Worm (Caenorhabditis elegans) whole organism, L1 larva: ENCODE data around the gene W03C9.6.
A peak's percentile ranks its signal among the peaks of the same experiment; 100 is the strongest.

ENCODE experiments used
- Y116A8C.19 ChIP-seq: sonication (generic microtip); optimal IDR thresholded peaks from 2 replicates; lab custom pipeline; 2016; ENCODE audit warnings: missing compliant biosample characterization, missing genetic modification characterization, borderline replicate concordance
- alr-1 ChIP-seq: fragments of 200-800 bp; sonication (Bioruptor generic); optimal IDR thresholded peaks from 2 replicates; lab custom pipeline; 2018; ENCODE audit warnings: borderline replicate concordance, mild to moderate bottlenecking, missing genetic modification characterization, missing compliant biosample characterization
- ceh-63 ChIP-seq: fragments of 200-800 bp; sonication (Bioruptor generic); optimal IDR thresholded peaks from 2 replicates; lab custom pipeline; 2018; ENCODE audit warnings: mild to moderate bottlenecking, missing genetic modification characterization, missing compliant biosample characterization
- ceh-90 ChIP-seq: sonication (generic microtip); optimal IDR thresholded peaks from 2 replicates; lab custom pipeline; 2016; ENCODE audit warnings: missing genetic modification characterization, missing compliant biosample characterization
- dpl-1 ChIP-seq, 3 experiments: fragments of 150-350 bp in 2 of 3; sonication (generic microtip) in 1 of 3; optimal IDR thresholded peaks; 2 replicates each; lab custom pipeline; 2014 to 2017; ENCODE audit warnings: missing biosample characterization in 3 of 3, missing genetic modification characterization in 3 of 3, missing genetic modification reagents in 3 of 3
- efl-1 ChIP-seq, 4 experiments: fragments of 150-350 bp; optimal IDR thresholded peaks in 3 of 4; peaks in 1 of 4; 1 replicate in 1 of 4; 2 replicates in 3 of 4; lab custom pipeline; 2014; ENCODE audit warnings: missing biosample characterization in 2 of 4, missing genetic modification characterization in 2 of 4, missing genetic modification reagents in 2 of 4
- efl-3 ChIP-seq: fragments of 200-800 bp; sonication (Bioruptor generic); optimal IDR thresholded peaks from 2 replicates; lab custom pipeline; 2018; ENCODE audit warnings: mild to moderate bottlenecking, missing genetic modification characterization, missing compliant biosample characterization
- elt-2 ChIP-seq: sonication (generic microtip); optimal IDR thresholded peaks from 2 replicates; lab custom pipeline; 2016; ENCODE audit warnings: missing genetic modification characterization, mild to moderate bottlenecking, inconsistent platforms, missing compliant biosample characterization, missing genetic modification reagents
- ets-5 ChIP-seq: fragments of 200-800 bp; sonication (Bioruptor generic); IDR thresholded peaks from 2 replicates; pipeline ENCODE4 v1.3.6; 2022; ENCODE audit warnings: missing genetic modification characterization, missing compliant biosample characterization
- fos-1 ChIP-seq: fragments of 150-350 bp; optimal IDR thresholded peaks from 2 replicates; lab custom pipeline; 2014; ENCODE audit warnings: missing biosample characterization, missing genetic modification characterization
- hlh-17 ChIP-seq: fragments of 200-800 bp; sonication (Bioruptor generic); optimal IDR thresholded peaks from 2 replicates; lab custom pipeline; 2018; ENCODE audit warnings: missing genetic modification characterization, mild to moderate bottlenecking, missing compliant biosample characterization, moderate library complexity, borderline replicate concordance
- hlh-4 ChIP-seq: sonication (generic microtip); optimal IDR thresholded peaks from 2 replicates; lab custom pipeline; 2016; ENCODE audit warnings: mild to moderate bottlenecking, missing genetic modification characterization, missing compliant biosample characterization
- hpl-2 ChIP-seq: fragments of 150-350 bp; optimal IDR thresholded peaks from 2 replicates; lab custom pipeline; 2014; ENCODE audit warnings: missing biosample characterization, missing genetic modification reagents, missing genetic modification characterization
- lin-14 ChIP-seq: fragments of 200-800 bp; sonication (Bioruptor generic); optimal IDR thresholded peaks from 2 replicates; lab custom pipeline; 2018; ENCODE audit warnings: mild to moderate bottlenecking, missing genetic modification characterization, moderate library complexity, missing compliant biosample characterization
- lin-15B ChIP-seq: fragments of 150-350 bp; sonication (generic microtip); optimal IDR thresholded peaks from 3 replicates; lab custom pipeline; 2014; ENCODE audit warnings: missing biosample characterization, missing genetic modification characterization
- nhr-11 ChIP-seq: fragments of 150-350 bp; optimal IDR thresholded peaks from 2 replicates; lab custom pipeline; 2014; ENCODE audit warnings: missing biosample characterization, missing genetic modification characterization
- nhr-12 ChIP-seq: sonication (generic microtip); optimal IDR thresholded peaks from 2 replicates; lab custom pipeline; 2017; ENCODE audit warnings: missing biosample characterization, missing genetic modification characterization
- nhr-28 ChIP-seq: fragments of 150-350 bp; optimal IDR thresholded peaks from 2 replicates; lab custom pipeline; 2014; ENCODE audit warnings: missing biosample characterization, missing genetic modification characterization
- nhr-47 ChIP-seq: sonication (generic microtip); optimal IDR thresholded peaks from 2 replicates; lab custom pipeline; 2016; ENCODE audit warnings: mild to moderate bottlenecking, missing genetic modification characterization, moderate library complexity, missing compliant biosample characterization
- nhr-71 ChIP-seq: sonication (generic microtip); optimal IDR thresholded peaks from 2 replicates; lab custom pipeline; 2016; ENCODE audit warnings: mild to moderate bottlenecking, missing genetic modification characterization, moderate library complexity, missing compliant biosample characterization
- nhr-76 ChIP-seq: sonication (generic microtip); optimal IDR thresholded peaks from 2 replicates; lab custom pipeline; 2017; ENCODE audit warnings: missing biosample characterization, missing genetic modification characterization
- nhr-85 ChIP-seq: sonication (generic microtip); peaks from one replicate; lab custom pipeline; 2016; ENCODE audit warnings: missing genetic modification characterization, inconsistent platforms, missing compliant biosample characterization
- pax-3 ChIP-seq: fragments of 200-800 bp; sonication (Bioruptor generic); optimal IDR thresholded peaks from 2 replicates; lab custom pipeline; 2018; ENCODE audit warnings: mild to moderate bottlenecking, missing genetic modification characterization, moderate library complexity, missing compliant biosample characterization
- pqm-1 ChIP-seq: sonication (generic microtip); optimal IDR thresholded peaks from 3 replicates; lab custom pipeline; 2017; ENCODE audit warnings: missing biosample characterization, missing genetic modification characterization
- rnt-1 ChIP-seq: sonication (generic microtip); optimal IDR thresholded peaks from 2 replicates; lab custom pipeline; 2016; ENCODE audit warnings: mild to moderate bottlenecking, missing genetic modification characterization, moderate library complexity, missing compliant biosample characterization
- skn-1 ChIP-seq: fragments of 150-350 bp; optimal IDR thresholded peaks from 2 replicates; lab custom pipeline; 2014; ENCODE audit warnings: missing biosample characterization, missing genetic modification characterization
- tbx-2 ChIP-seq: sonication (generic microtip); optimal IDR thresholded peaks from 2 replicates; lab custom pipeline; 2016; ENCODE audit warnings: missing genetic modification characterization, missing compliant biosample characterization
- tlp-1 ChIP-seq: fragments of 150-350 bp; optimal IDR thresholded peaks from 2 replicates; lab custom pipeline; 2014; ENCODE audit warnings: missing biosample characterization, missing genetic modification characterization
- unc-130 ChIP-seq: fragments of 150-350 bp; optimal IDR thresholded peaks from 2 replicates; lab custom pipeline; 2017; ENCODE audit warnings: missing biosample characterization, missing genetic modification characterization, inconsistent platforms
- unc-86 ChIP-seq: sonication (generic microtip); optimal IDR thresholded peaks from 2 replicates; lab custom pipeline; 2016; ENCODE audit warnings: missing genetic modification characterization, missing compliant biosample characterization
- xbp-1 ChIP-seq: sonication (generic microtip); optimal IDR thresholded peaks from 2 replicates; lab custom pipeline; 2016; ENCODE audit warnings: missing genetic modification characterization, missing compliant biosample characterization

The W03C9.6 gene

DNA sequence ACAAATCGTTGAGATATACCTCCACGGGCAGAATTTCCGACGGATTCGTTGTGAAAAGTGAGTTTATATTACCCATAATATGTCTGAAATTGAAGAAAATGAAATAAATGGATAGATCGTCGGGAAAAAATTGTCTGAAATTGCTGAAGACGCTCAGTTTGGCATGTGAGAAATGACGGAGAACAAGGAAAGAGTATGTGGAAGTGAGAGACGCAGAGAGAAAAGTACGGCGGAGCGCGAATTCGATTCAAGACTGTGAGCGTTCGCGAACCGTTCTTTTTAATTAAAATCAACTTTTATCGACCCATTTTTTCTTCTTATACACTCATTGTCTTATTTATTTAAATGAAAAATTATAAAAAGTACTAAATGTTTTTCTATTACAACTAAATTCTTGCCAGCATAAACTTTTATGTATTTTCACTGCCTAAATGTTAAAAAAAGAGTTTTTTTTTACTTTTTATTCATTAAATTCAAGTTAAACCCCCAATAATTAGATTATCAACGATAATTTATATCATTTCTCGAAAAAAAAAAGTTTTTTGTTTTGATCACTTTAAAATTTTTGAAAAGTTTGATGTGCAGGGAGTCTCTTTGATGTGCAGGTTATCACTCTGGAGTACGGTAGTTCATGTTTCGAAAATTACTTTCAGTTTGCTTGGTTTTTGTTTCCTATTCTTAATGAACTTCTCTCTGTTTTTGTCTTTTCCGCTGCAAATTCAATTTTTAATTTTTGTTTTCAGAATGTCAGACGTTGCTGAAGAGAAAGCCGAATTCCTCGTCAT is 38.3 kb upstream of the W03C9.6 start, which contains the start of the genes vps-15 and hmg-12 (continued):
- TF ChIP-seq dpl-1 (GFP tag; optimal IDR thresholded peaks at IDR 0.05; lab: Kevin White, UChicago) (peak in 2 of 3 experiments; percentile 10 to 19), unc-130 (tag; lab: Kevin White, UChicago) (no peak), Y116A8C.19 (tag; lab: Kevin White, UChicago) (no peak), hlh-4 (no peak), nhr-28 (tag; lab: Kevin White, UChicago) (no peak), pqm-1 (no peak), hpl-2 (GFP tag; lab: Kevin White, UChicago) (peak; percentile 58), nhr-12 (tag; lab: Kevin White, UChicago) (no peak)

DNA sequence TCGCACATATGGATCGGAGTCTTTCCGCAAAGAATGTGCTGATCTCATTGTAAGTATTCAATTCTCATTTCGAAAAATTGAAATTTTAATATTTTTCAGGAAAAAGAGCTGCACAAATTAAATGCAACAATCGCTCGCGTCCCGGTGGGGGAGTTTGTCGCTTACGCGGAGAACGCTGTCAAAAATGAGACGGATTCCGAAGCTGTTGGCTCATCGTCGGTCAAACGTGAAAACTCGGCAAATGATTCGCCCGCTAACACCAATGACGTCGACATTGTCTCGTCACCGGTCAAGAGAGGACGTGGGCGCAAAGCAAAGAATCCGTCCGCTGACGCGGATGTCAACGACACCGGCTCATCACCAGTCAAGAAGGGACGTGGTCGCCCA is 37.8 kb upstream of the W03C9.6 start:
- TF ChIP-seq tbx-2 (no peak), elt-2 (tag; lab: Kevin White, UChicago) (no peak), pax-3 (tag; lab: Kevin White, UChicago) (no peak), unc-130 (tag; lab: Kevin White, UChicago) (no peak), unc-86 (tag; lab: Kevin White, UChicago) (no peak), tlp-1 (no peak), xbp-1 (tag; lab: Kevin White, UChicago) (no peak), fos-1 (tag; lab: Kevin White, UChicago) (no peak)

DNA sequence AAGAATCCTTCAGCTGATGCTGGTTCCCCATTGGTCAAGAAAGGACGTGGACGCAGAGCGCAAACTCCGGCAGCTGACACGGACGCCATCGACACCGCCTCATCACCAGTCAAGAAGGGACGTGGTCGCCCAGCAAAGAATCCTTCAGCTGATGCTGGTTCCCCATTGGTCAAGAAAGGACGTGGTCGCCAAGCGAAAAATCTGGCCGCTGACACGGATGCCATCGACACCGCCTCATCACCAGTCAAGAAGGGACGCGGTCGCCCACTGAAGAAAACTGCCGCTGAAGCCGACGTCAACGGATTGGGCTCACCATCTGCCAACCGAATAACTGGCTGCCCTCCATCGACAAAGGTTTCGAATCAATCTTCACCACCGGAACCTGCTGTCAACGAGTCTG is 37.4 kb upstream of the W03C9.6 start:
- TF ChIP-seq lin-14 (no peak), efl-1 (optimal IDR thresholded peaks at IDR 0.05; lab: Kevin White, UChicago) (no peak), efl-1 (GFP tag; optimal IDR thresholded peaks at IDR 0.05 in 1 of 2; lab: Kevin White, UChicago) (peak in 1 of 2 experiments; percentile 63)

DNA sequence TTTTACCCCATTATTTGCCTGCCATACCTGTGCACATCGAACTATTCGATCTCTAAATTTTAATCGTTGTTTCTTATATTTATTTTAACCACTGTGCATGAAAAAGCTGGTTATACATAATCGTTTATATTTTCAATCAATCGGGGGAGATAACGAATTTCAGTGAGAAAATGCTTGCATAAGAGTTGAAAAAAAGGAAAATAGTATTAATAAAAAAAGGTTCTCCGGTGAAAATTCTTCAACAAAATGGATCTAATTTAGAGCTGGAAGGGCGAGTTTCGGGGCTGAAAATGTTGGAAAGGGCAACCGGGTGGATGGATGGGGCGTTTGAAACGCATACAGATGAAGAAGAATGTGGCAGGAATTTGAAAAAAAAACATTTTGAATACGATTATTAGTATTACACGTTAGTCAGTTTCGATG is 36.8 kb upstream of the W03C9.6 start:
- TF ChIP-seq ceh-63 (GFP tag; lab: Kevin White, UChicago) (no peak), rnt-1 (tag; lab: Kevin White, UChicago) (no peak), alr-1 (tag; lab: Kevin White, UChicago) (no peak), nhr-47 (no peak), pax-3 (tag; lab: Kevin White, UChicago) (no peak), ceh-90 (tag; lab: Kevin White, UChicago) (no peak), Y116A8C.19 (tag; lab: Kevin White, UChicago) (no peak), nhr-71 (tag; lab: Kevin White, UChicago) (no peak), unc-130 (tag; lab: Kevin White, UChicago) (no peak), skn-1 (no peak)
- TF ChIP-seq, all 84 proteins: peak for 0

DNA sequence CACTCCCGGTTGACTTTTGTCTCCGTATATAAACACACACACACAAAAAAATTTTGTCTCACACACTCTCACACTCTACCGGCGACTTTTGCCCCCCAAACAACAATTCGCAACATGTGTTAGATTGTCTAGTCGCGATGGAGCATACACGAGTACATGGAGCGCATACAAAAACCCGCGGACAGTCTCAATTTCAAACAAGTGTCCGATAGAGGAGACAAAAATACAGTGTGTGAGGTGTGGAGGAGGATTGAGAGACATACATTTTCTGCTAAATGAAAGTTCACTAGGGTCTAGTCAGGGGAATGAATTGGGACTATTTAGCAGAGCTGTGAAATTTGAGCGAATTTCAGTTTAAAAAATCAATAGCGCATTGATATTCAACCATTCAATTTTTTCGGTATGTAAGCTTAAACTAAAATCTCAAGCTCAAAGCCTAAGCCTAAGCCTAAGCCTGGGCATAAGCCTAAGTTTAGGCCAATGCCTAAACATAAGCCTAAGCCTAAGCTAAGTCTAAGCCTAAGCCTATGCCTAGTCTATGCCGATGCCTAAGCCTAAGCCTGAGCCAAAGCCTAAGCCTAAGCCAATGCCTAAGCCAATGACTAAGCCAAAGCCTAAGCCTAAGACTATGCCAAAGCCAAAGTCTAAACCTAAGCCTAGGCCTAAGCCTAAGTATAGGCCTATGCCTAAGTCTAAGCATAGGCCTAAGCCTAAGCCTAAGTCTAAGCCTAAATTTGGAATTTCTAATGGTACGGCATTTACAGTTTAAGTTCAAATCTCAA is 31.4 kb upstream of the W03C9.6 start:
- TF ChIP-seq ets-5 (GFP tag; lab: Robert Waterston, UW) (no peak), efl-1 (optimal IDR thresholded peaks at IDR 0.05; lab: Kevin White, UChicago) (no peak), efl-1 (GFP tag; optimal IDR thresholded peaks at IDR 0.05 in 1 of 2; lab: Kevin White, UChicago) (peak in 1 of 2 experiments; percentile 61)

DNA sequence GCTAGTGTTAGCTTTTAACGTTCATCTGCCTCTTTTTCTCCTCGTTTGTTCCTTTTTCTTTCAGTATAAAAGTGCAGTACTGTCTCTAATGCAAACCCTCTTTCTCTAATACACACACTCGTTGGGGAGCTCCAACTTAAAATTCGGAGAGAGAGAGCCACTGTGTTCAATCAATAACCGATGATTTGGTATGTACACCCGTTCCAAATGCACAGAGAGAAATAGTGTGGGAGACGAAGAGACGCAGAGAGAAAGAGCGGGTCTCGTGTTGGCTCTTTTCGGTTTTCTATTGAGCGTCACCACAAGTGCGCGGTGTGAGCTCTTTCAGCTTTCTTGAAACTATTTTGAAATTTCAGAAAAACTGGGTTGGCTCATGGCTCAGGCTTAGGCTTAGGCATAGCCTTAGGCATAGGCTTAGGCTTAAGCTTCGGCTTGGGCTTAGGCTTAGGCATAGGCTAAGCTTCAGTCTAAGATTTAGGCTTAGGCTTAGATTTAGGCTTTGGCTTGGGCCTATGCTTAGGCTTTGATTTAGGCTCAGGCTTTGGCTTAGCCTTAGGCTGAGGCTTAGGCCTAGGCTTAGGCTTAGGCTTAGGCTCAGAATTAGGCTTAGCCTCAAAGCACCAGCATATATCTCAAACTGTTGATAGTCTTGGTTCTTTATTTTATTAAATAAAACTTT is 30.5 kb upstream of the W03C9.6 start:
- no peak for TF ChIP-seq nhr-76 (tag; lab: Kevin White, UChicago)
- TF ChIP-seq lin-15B (tag; lab: Kevin White, UChicago): no peak
- no peak for TF ChIP-seq Y116A8C.19 (tag; lab: Kevin White, UChicago)
- no peak for TF ChIP-seq nhr-85
- TF ChIP-seq efl-3 (GFP tag; lab: Kevin White, UChicago): no peak
- TF ChIP-seq dpl-1 (GFP tag; optimal IDR thresholded peaks at IDR 0.05; lab: Kevin White, UChicago): no peak
- TF ChIP-seq nhr-11 (tag; lab: Kevin White, UChicago): no peak
- TF ChIP-seq hlh-17 (GFP tag; lab: Kevin White, UChicago): no peak
- TF ChIP-seq rnt-1 (tag; lab: Kevin White, UChicago): no peak
- TF ChIP-seq, all 84 proteins: peak for 0
